Worm (Caenorhabditis elegans): ENCODE results near the gene W08F4.7.
"Not testable (repeated sequence)": the region's sequence is repeated elsewhere in the genome, so short reads cannot be mapped to it uniquely, and the experiment has no call there.

DNA sequence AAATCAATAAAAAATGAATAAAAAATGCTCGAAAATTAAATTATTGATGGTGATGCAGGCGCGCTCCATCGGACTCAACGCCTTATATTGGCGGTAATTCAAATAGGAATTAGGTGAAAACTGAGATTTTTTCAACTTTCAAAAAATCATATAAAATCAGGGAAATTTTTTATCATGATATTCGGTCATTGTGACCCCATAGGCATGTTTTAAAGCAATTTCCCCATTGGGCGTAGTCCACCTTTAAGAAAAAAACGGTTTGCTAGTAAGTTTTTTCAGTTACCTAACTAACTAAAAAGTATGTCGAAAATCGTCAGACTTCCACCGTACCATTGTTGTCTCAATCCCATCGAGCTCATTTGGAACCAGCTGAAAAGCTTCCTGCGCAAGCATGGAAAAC lies 15.7 kb upstream of the W08F4.7 start, which contains the start of gene W08F4.1:
- TF ChIP-seq ama-1 (optimal IDR thresholded peaks at IDR 0.05); ceh-36 (tag; optimal IDR thresholded peaks at IDR 0.05); ets-7 (tag; optimal IDR thresholded peaks at IDR 0.05); F13C5.2 (tag; optimal IDR thresholded peaks at IDR 0.05); sea-1 (GFP tag; conservative IDR thresholded peaks at IDR 0.05); B0310.2 (tag; optimal IDR thresholded peaks at IDR 0.05); ceh-13 (GFP tag; optimal IDR thresholded peaks at IDR 0.05): not testable (repeated sequence)

Data from whole organism, early embryonic.